Fruit fly (Drosophila melanogaster) whole organism, embryonic: Measurements from ENCODE around the gene Ugt301D1.

Experiments
- CG11247 ChIP-seq: fragments of 200-800 bp; sonication (Bioruptor generic); IDR thresholded peaks from 2 replicates; pipeline ENCODE4 v1.3.6; 2022; ENCODE audit warnings: missing biosample characterization, missing genetic modification characterization
- CG11398 ChIP-seq: fragments of 200-800 bp; sonication (Bioruptor generic); optimal IDR thresholded peaks from 2 replicates; lab custom pipeline; 2016; ENCODE audit warnings: missing biosample characterization, missing genetic modification characterization
- CG11456 ChIP-seq: fragments of 200-800 bp; sonication (Bioruptor generic); IDR thresholded peaks from 3 replicates; pipeline ENCODE4 v1.3.6; 2022; ENCODE audit warnings: missing biosample characterization, missing genetic modification characterization
- CG11696 ChIP-seq: fragments of 200-800 bp; sonication (Bioruptor generic); IDR thresholded peaks from 2 replicates; pipeline ENCODE4 v1.3.6; 2022; ENCODE audit warnings: missing biosample characterization, missing genetic modification characterization
- CG13624 ChIP-seq: fragments of 200-800 bp; sonication (Bioruptor generic); optimal IDR thresholded peaks from 2 replicates; lab custom pipeline; 2016; ENCODE audit warnings: missing biosample characterization, missing genetic modification characterization
- CG17612 ChIP-seq: fragments of 200-800 bp; sonication (Bioruptor generic); IDR thresholded peaks from 2 replicates; pipeline ENCODE4 v1.3.6; 2022; ENCODE audit warnings: missing biosample characterization, missing genetic modification characterization
- CG2199 ChIP-seq: fragments of 200-800 bp; sonication (Bioruptor generic); IDR thresholded peaks from 3 replicates; pipeline ENCODE4 v1.3.6; 2022; ENCODE audit warnings: missing biosample characterization, missing genetic modification characterization
- CG34422 ChIP-seq: fragments of 200-800 bp; sonication (Bioruptor generic); IDR thresholded peaks from 3 replicates; pipeline ENCODE4 v1.3.6; 2022; ENCODE audit warnings: missing biosample characterization, missing genetic modification characterization
- CG3838 ChIP-seq: fragments of 200-800 bp; sonication (Bioruptor generic); optimal IDR thresholded peaks from 3 replicates; lab custom pipeline; 2016; ENCODE audit warnings: missing biosample characterization, missing genetic modification characterization
- CG6654 ChIP-seq: fragments of 200-800 bp; sonication (Bioruptor generic); optimal IDR thresholded peaks from 2 replicates; lab custom pipeline; 2017; ENCODE audit warnings: missing biosample characterization, mild to moderate bottlenecking, missing genetic modification characterization
- CG7372 ChIP-seq: fragments of 200-800 bp; sonication (Bioruptor generic); IDR thresholded peaks from 2 replicates; pipeline ENCODE4 v1.3.6; 2022; ENCODE audit warnings: missing biosample characterization, missing genetic modification characterization
- CG8281 ChIP-seq: fragments of 200-800 bp; sonication (Bioruptor generic); optimal IDR thresholded peaks from 2 replicates; lab custom pipeline; 2018; ENCODE audit warnings: missing biosample characterization, mild to moderate bottlenecking, missing genetic modification characterization, moderate library complexity
- CG8478 ChIP-seq: fragments of >200 bp; optimal IDR thresholded peaks from 2 replicates; lab custom pipeline; 2018
- CG8924 ChIP-seq: fragments of 200-800 bp; optimal IDR thresholded peaks from 3 replicates; lab custom pipeline; 2019; ENCODE audit warnings: missing biosample characterization, mild to moderate bottlenecking, missing genetic modification characterization, moderate library complexity
- CHES-1-like ChIP-seq: fragments of 200-800 bp; sonication (Bioruptor generic); optimal IDR thresholded peaks from 2 replicates; lab custom pipeline; 2016; ENCODE audit warnings: missing biosample characterization, missing genetic modification characterization
- Dp ChIP-seq: fragments of 200-800 bp; sonication (Bioruptor generic); optimal IDR thresholded peaks from 2 replicates; lab custom pipeline; 2018; ENCODE audit warnings: missing biosample characterization, mild to moderate bottlenecking, missing genetic modification characterization, moderate library complexity
- Ets97D ChIP-seq: fragments of 200-800 bp; sonication (Bioruptor generic); optimal IDR thresholded peaks from 3 replicates; lab custom pipeline; 2016; ENCODE audit warnings: missing biosample characterization, missing genetic modification characterization
- Hr3 ChIP-seq: fragments of 200-800 bp; sonication (Bioruptor generic); optimal IDR thresholded peaks from 3 replicates; lab custom pipeline; 2016; ENCODE audit warnings: missing biosample characterization, missing genetic modification characterization
- Hr78 ChIP-seq, 2 experiments: fragments of 200-800 bp in 1 of 2; fragments of >200 bp in 1 of 2; sonication (Bioruptor generic) in 1 of 2; optimal IDR thresholded peaks; 2 replicates each; lab custom pipeline; 2017 to 2019; ENCODE audit warnings: missing biosample characterization in 2 of 2, missing genetic modification characterization in 2 of 2, mild to moderate bottlenecking in 1 of 2, moderate library complexity in 1 of 2
- Kr ChIP-seq: fragments of 200-800 bp; sonication (Bioruptor generic); optimal IDR thresholded peaks from 2 replicates; lab custom pipeline; 2017; ENCODE audit warnings: missing biosample characterization, mild to moderate bottlenecking, missing genetic modification characterization
- Med ChIP-seq: fragments of 200-800 bp; sonication (Bioruptor generic); peaks from one replicate; lab custom pipeline; 2016; ENCODE audit warnings: missing biosample characterization, missing genetic modification characterization, mild to moderate bottlenecking, inconsistent platforms, moderate library complexity
- PHDP ChIP-seq: fragments of 200-800 bp; sonication (Bioruptor generic); optimal IDR thresholded peaks from 3 replicates; lab custom pipeline; 2018; ENCODE audit warnings: missing biosample characterization, mild to moderate bottlenecking, missing genetic modification characterization, moderate library complexity
- Ssrp ChIP-seq: fragments of 200-800 bp; sonication (Bioruptor generic); optimal IDR thresholded peaks from 2 replicates; lab custom pipeline; 2018; ENCODE audit warnings: missing biosample characterization, mild to moderate bottlenecking, missing genetic modification characterization, moderate library complexity
- Usf ChIP-seq: fragments of 200-800 bp; sonication (Bioruptor generic); optimal IDR thresholded peaks from 2 replicates; lab custom pipeline; 2017; ENCODE audit warnings: missing genotype, missing biosample characterization, missing genetic modification characterization
- al ChIP-seq: fragments of 200-800 bp; sonication (Bioruptor generic); IDR thresholded peaks from 2 replicates; pipeline ENCODE4 v1.3.6; 2022; ENCODE audit warnings: missing biosample characterization, missing genetic modification characterization
- ase ChIP-seq: fragments of 200-800 bp; sonication (Bioruptor generic); IDR thresholded peaks from 3 replicates; pipeline ENCODE4 v1.3.6; 2022; ENCODE audit warnings: missing biosample characterization, missing genetic modification characterization
- ash1 ChIP-seq: fragments of 200-800 bp; sonication (Bioruptor generic); optimal IDR thresholded peaks from 2 replicates; lab custom pipeline; 2018; ENCODE audit warnings: missing biosample characterization, mild to moderate bottlenecking, missing genetic modification characterization
- cad ChIP-seq: fragments of >200 bp; optimal IDR thresholded peaks from 2 replicates; lab custom pipeline; 2017; ENCODE audit warnings: missing biosample characterization, missing genetic modification characterization
- cas ChIP-seq: fragments of 200-800 bp; sonication (Bioruptor generic); IDR thresholded peaks from 2 replicates; pipeline ENCODE4 v1.3.6; 2022; ENCODE audit warnings: missing biosample characterization, missing genetic modification characterization
- cwo ChIP-seq: fragments of 200-800 bp; sonication (Bioruptor generic); optimal IDR thresholded peaks from 3 replicates; lab custom pipeline; 2017; ENCODE audit warnings: missing biosample characterization, missing genetic modification characterization, mild to moderate bottlenecking, moderate library complexity, missing genetic modification reagents
- disco-r ChIP-seq: fragments of 200-800 bp; sonication (Bioruptor generic); optimal IDR thresholded peaks from 2 replicates; lab custom pipeline; 2016; ENCODE audit warnings: missing biosample characterization, missing genetic modification characterization
- emc ChIP-seq: fragments of 200-800 bp; sonication (Bioruptor generic); optimal IDR thresholded peaks from 2 replicates; lab custom pipeline; 2016; ENCODE audit warnings: missing biosample characterization, missing genetic modification characterization
- fu2 ChIP-seq: fragments of 200-800 bp; sonication (Bioruptor generic); optimal IDR thresholded peaks from 2 replicates; lab custom pipeline; 2016; ENCODE audit warnings: missing biosample characterization, missing genetic modification characterization
- gem ChIP-seq: fragments of 200-800 bp; sonication (Bioruptor generic); optimal IDR thresholded peaks from 2 replicates; lab custom pipeline; 2019; ENCODE audit warnings: missing biosample characterization, mild to moderate bottlenecking, missing genetic modification characterization, moderate library complexity
- gfzf ChIP-seq: fragments of 200-800 bp; sonication (Bioruptor generic); optimal IDR thresholded peaks from 2 replicates; lab custom pipeline; 2016; ENCODE audit warnings: missing biosample characterization, mild to moderate bottlenecking, missing genetic modification characterization, moderate library complexity
- gsb ChIP-seq: fragments of 200-800 bp; sonication (Bioruptor generic); IDR thresholded peaks from 2 replicates; pipeline ENCODE4 v1.3.6; 2022; ENCODE audit warnings: missing biosample characterization, missing genetic modification characterization
- klu ChIP-seq: fragments of 200-800 bp; sonication (Bioruptor generic); IDR thresholded peaks from 2 replicates; pipeline ENCODE4 v1.3.6; 2022; ENCODE audit warnings: missing biosample characterization, missing genetic modification characterization
- lola ChIP-seq, 3 experiments: fragments of >200 bp in 2 of 3; fragments of 200-800 bp in 1 of 3; sonication (Bioruptor generic) in 1 of 3; optimal IDR thresholded peaks; 2 replicates each; lab custom pipeline; 2017 to 2019; ENCODE audit warnings: missing biosample characterization in 3 of 3, missing genetic modification characterization in 3 of 3, mild to moderate bottlenecking in 1 of 3, moderate library complexity in 1 of 3
- nerfin-2 ChIP-seq: fragments of 200-800 bp; sonication (Bioruptor generic); IDR thresholded peaks from 2 replicates; pipeline ENCODE4 v1.3.6; 2022; ENCODE audit warnings: missing biosample characterization, missing genetic modification characterization; ENCODE audit not compliant: partially characterized antibody
- nom ChIP-seq: fragments of 200-800 bp; sonication (Bioruptor generic); optimal IDR thresholded peaks from 2 replicates; lab custom pipeline; 2017; ENCODE audit warnings: missing biosample characterization, missing genetic modification characterization, mild to moderate bottlenecking, moderate library complexity, missing genetic modification reagents
- oc ChIP-seq: fragments of 200-800 bp; sonication (Bioruptor generic); optimal IDR thresholded peaks from 2 replicates; lab custom pipeline; 2018; ENCODE audit warnings: missing biosample characterization, mild to moderate bottlenecking, missing genetic modification characterization, moderate library complexity
- pan ChIP-seq, 4 experiments: fragments of >200 bp in 3 of 4; fragments of 200-800 bp in 1 of 4; sonication (Bioruptor generic) in 1 of 4; optimal IDR thresholded peaks in 3 of 4; IDR thresholded peaks in 1 of 4; 2 replicates each; pipeline versions ENCODE4 v1.3.6 to Lab custom; 2017 to 2022; ENCODE audit warnings: missing biosample characterization in 2 of 4, missing genetic modification characterization in 2 of 4, mixed read lengths in 1 of 4
- run ChIP-seq: fragments of 200-800 bp; sonication (Bioruptor generic); optimal IDR thresholded peaks from 3 replicates; lab custom pipeline; 2018; ENCODE audit warnings: missing biosample characterization, mild to moderate bottlenecking, missing genetic modification characterization
- scrt ChIP-seq: fragments of 200-800 bp; sonication (Bioruptor generic); optimal IDR thresholded peaks from 2 replicates; lab custom pipeline; 2018; ENCODE audit warnings: missing biosample characterization, mild to moderate bottlenecking, missing genetic modification characterization, moderate library complexity
- so ChIP-seq: fragments of 200-800 bp; sonication (Bioruptor generic); IDR thresholded peaks from 3 replicates; pipeline ENCODE4 v1.3.6; 2022; ENCODE audit warnings: missing biosample characterization, missing genetic modification characterization
- tgo ChIP-seq: fragments of 200-800 bp; sonication (Bioruptor generic); IDR thresholded peaks from 3 replicates; pipeline ENCODE4 v1.3.6; 2022; ENCODE audit warnings: missing biosample characterization, missing genetic modification characterization
- tx ChIP-seq: fragments of 200-800 bp; sonication (Bioruptor generic); optimal IDR thresholded peaks from 2 replicates; lab custom pipeline; 2016; ENCODE audit warnings: missing biosample characterization, missing genetic modification characterization
- vvl ChIP-seq: fragments of 200-800 bp; sonication (Bioruptor generic); IDR thresholded peaks from 2 replicates; pipeline ENCODE4 v1.3.6; 2022; ENCODE audit warnings: missing biosample characterization, missing genetic modification characterization
- wdn ChIP-seq: fragments of 200-800 bp; sonication (Bioruptor generic); IDR thresholded peaks from 2 replicates; pipeline ENCODE4 v1.3.6; 2022; ENCODE audit warnings: missing biosample characterization, missing genetic modification characterization
- wor ChIP-seq: fragments of 200-800 bp; sonication (Bioruptor generic); IDR thresholded peaks from 2 replicates; pipeline ENCODE4 v1.3.6; 2022; ENCODE audit warnings: missing biosample characterization, missing genetic modification characterization
- yki ChIP-seq: fragments of >200 bp; optimal IDR thresholded peaks from 3 replicates; lab custom pipeline; 2018

The Ugt301D1 gene

DNA sequence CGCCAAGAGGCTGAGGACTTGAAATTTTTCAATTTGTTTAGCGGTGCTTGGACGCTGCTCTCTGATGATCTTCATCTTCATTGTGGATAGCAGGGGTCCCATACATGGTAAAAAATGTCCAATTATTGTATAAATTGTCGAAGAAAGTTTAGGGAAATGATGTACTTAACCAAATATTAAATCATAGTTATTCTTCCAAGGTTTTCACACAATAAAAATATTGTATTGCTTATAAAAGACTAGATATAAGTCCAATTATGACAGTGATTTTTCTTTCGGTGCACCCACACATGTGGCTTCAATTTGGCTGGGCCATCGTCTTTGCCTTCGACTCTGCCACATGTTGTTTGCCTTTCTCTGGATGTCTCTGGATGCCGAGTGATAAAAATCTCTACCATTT lies 4.5 kb upstream of the Ugt301D1 start (continued):
- TF ChIP-seq PHDP (tag; lab: Kevin White, UChicago) (peak; percentile 53), so (GFP tag; lab: Robert Waterston, UW) (0 out of 3 replicates have a peak, but pooled peaks have one; percentile 22), CG11456 (no peak), Dp (GFP tag; lab: Kevin White, UChicago) (no peak), tgo (GFP tag; lab: Robert Waterston, UW) (peak; percentile 51; the same call in 2 of the 3 replicates), CG11398 (GFP tag; lab: Kevin White, UChicago) (peak; percentile 13), CG2199 (no peak), CHES-1-like (GFP tag; lab: Kevin White, UChicago) (no peak), oc (tag; lab: Kevin White, UChicago) (peak; percentile 2), run (peak; percentile 3), disco-r (GFP tag; lab: Kevin White, UChicago) (peak; percentile 32), yki (no peak), CG11247 (GFP tag; lab: Robert Waterston, UW) (no peak), cas (no peak), Med (peak; percentile 82), CG13624 (GFP tag; lab: Kevin White, UChicago) (peak; percentile 29), pan (optimal IDR thresholded peaks at IDR 0.05; lab: Kevin White, UChicago) (no peak), pan (GFP tag; optimal IDR thresholded peaks at IDR 0.05 in 1 of 2, IDR thresholded peaks at IDR 0.05 in 1 of 2) (peak in 1 of 2 experiments; percentile 58), tx (GFP tag; lab: Kevin White, UChicago) (no peak), cwo (GFP tag; lab: Kevin White, UChicago) (no peak), CG17612 (GFP tag; lab: Robert Waterston, UW) (no peak), al (peak; percentile 31; the same call in 1 of the 2 replicates), scrt (GFP tag; lab: Kevin White, UChicago) (no peak), CG8924 (tag; lab: Kevin White, UChicago) (peak; percentile 63), CG34422 (peak; percentile 60; the same call in 2 of the 3 replicates), Kr (GFP tag; lab: Kevin White, UChicago) (no peak), CG7372 (GFP tag; lab: Robert Waterston, UW) (no peak), Ssrp (tag; lab: Kevin White, UChicago) (peak; percentile 55), gfzf (no peak), Hr3 (GFP tag; lab: Kevin White, UChicago) (peak; percentile 49), Hr78 (GFP tag; optimal IDR thresholded peaks at IDR 0.05; lab: Kevin White, UChicago) (no peak), nom (GFP tag; lab: Kevin White, UChicago) (peak; percentile 23), Usf (GFP tag; lab: Kevin White, UChicago) (peak; percentile 20), cad (GFP tag; lab: Kevin White, UChicago) (no peak), gem (peak; percentile 78), wor (GFP tag; lab: Robert Waterston, UW) (no peak), ase (GFP tag; lab: Robert Waterston, UW) (peak; percentile 51; the same call in 1 of the 3 replicates), nerfin-2 (GFP tag; lab: Robert Waterston, UW) (no peak), CG8281 (tag; lab: Kevin White, UChicago) (no peak), ash1 (GFP tag; lab: Kevin White, UChicago) (no peak), CG11696 (GFP tag; lab: Robert Waterston, UW) (no peak), Ets97D (GFP tag; lab: Kevin White, UChicago) (no peak), lola (GFP tag; optimal IDR thresholded peaks at IDR 0.05; lab: Kevin White, UChicago) (peak in 1 of 3 experiments; percentile 71), emc (GFP tag; lab: Kevin White, UChicago) (no peak), gsb (GFP tag; lab: Robert Waterston, UW) (no peak), klu (GFP tag; lab: Robert Waterston, UW) (no peak), CG8478 (no peak), fu2 (GFP tag; lab: Kevin White, UChicago) (no peak), vvl (GFP tag; lab: Robert Waterston, UW) (peak; percentile 81), wdn (GFP tag; lab: Robert Waterston, UW) (no peak), CG6654 (GFP tag; lab: Kevin White, UChicago) (no peak), CG3838 (GFP tag; lab: Kevin White, UChicago) (no peak)
